Worm (Caenorhabditis elegans) whole organism, L1 larva: ENCODE measurements around the gene srx-21.

Experiments
- C04F5.9 ChIP-seq: sonication (generic microtip); optimal IDR thresholded peaks from 2 replicates; lab custom pipeline; 2016; ENCODE audit warnings: missing genetic modification characterization, missing compliant biosample characterization
- C16A3.4 ChIP-seq: fragments of 150-350 bp; optimal IDR thresholded peaks from 2 replicates; lab custom pipeline; 2014; ENCODE audit warnings: missing biosample characterization, missing genetic modification characterization
- F16B12.6 ChIP-seq: fragments of 150-350 bp; optimal IDR thresholded peaks from 2 replicates; lab custom pipeline; 2014; ENCODE audit warnings: missing biosample characterization, missing genetic modification characterization
- aha-1 ChIP-seq: fragments of 150-350 bp; optimal IDR thresholded peaks from 2 replicates; lab custom pipeline; 2014; ENCODE audit warnings: missing biosample characterization, missing genetic modification characterization
- alr-1 ChIP-seq: fragments of 200-800 bp; sonication (Bioruptor generic); optimal IDR thresholded peaks from 2 replicates; lab custom pipeline; 2018; ENCODE audit warnings: borderline replicate concordance, mild to moderate bottlenecking, missing genetic modification characterization, missing compliant biosample characterization
- ama-1 ChIP-seq: fragments of 150-350 bp; optimal IDR thresholded peaks from 2 replicates; lab custom pipeline; 2014
- ceh-63 ChIP-seq: fragments of 200-800 bp; sonication (Bioruptor generic); optimal IDR thresholded peaks from 2 replicates; lab custom pipeline; 2018; ENCODE audit warnings: mild to moderate bottlenecking, missing genetic modification characterization, missing compliant biosample characterization
- ceh-8 ChIP-seq: fragments of 200-800 bp; sonication (Bioruptor generic); optimal IDR thresholded peaks from 2 replicates; lab custom pipeline; 2018; ENCODE audit warnings: mild to moderate bottlenecking, missing genetic modification characterization, moderate library complexity, missing compliant biosample characterization
- ceh-82 ChIP-seq, 3 experiments: fragments of 150-350 bp in 1 of 3; sonication (generic microtip) in 2 of 3; optimal IDR thresholded peaks; 2 replicates each; lab custom pipeline; 2014 to 2017; ENCODE audit warnings: missing biosample characterization in 3 of 3, missing genetic modification characterization in 3 of 3
- ceh-90 ChIP-seq: sonication (generic microtip); optimal IDR thresholded peaks from 2 replicates; lab custom pipeline; 2016; ENCODE audit warnings: missing genetic modification characterization, missing compliant biosample characterization
- dpl-1 ChIP-seq, 3 experiments: fragments of 150-350 bp in 2 of 3; sonication (generic microtip) in 1 of 3; optimal IDR thresholded peaks; 2 replicates each; lab custom pipeline; 2014 to 2017; ENCODE audit warnings: missing biosample characterization in 3 of 3, missing genetic modification characterization in 3 of 3, missing genetic modification reagents in 3 of 3
- dsc-1 ChIP-seq: sonication (generic microtip); optimal IDR thresholded peaks from 2 replicates; lab custom pipeline; 2016; ENCODE audit warnings: mild to moderate bottlenecking, missing genetic modification characterization, missing compliant biosample characterization
- efl-1 ChIP-seq, 4 experiments: fragments of 150-350 bp; optimal IDR thresholded peaks in 3 of 4; peaks in 1 of 4; 1 replicate in 1 of 4; 2 replicates in 3 of 4; lab custom pipeline; 2014; ENCODE audit warnings: missing biosample characterization in 2 of 4, missing genetic modification characterization in 2 of 4, missing genetic modification reagents in 2 of 4
- egl-13 ChIP-seq: sonication (generic microtip); optimal IDR thresholded peaks from 2 replicates; lab custom pipeline; 2016; ENCODE audit warnings: missing genotype, missing genetic modification reagents, missing genetic modification characterization, missing compliant biosample characterization
- elt-3 ChIP-seq, 6 experiments: fragments of 150-350 bp in 1 of 6; sonication (generic microtip); optimal IDR thresholded peaks; 2 replicates each; lab custom pipeline; 2017 to 2018; ENCODE audit warnings: missing biosample characterization in 6 of 6, missing genetic modification characterization in 6 of 6, inconsistent platforms in 1 of 6
- fkh-4 ChIP-seq: sonication (generic microtip); optimal IDR thresholded peaks from 2 replicates; lab custom pipeline; 2016; ENCODE audit warnings: missing compliant biosample characterization, missing genetic modification characterization, borderline replicate concordance
- hlh-17 ChIP-seq: fragments of 200-800 bp; sonication (Bioruptor generic); optimal IDR thresholded peaks from 2 replicates; lab custom pipeline; 2018; ENCODE audit warnings: missing genetic modification characterization, mild to moderate bottlenecking, missing compliant biosample characterization, moderate library complexity, borderline replicate concordance
- hlh-4 ChIP-seq: sonication (generic microtip); optimal IDR thresholded peaks from 2 replicates; lab custom pipeline; 2016; ENCODE audit warnings: mild to moderate bottlenecking, missing genetic modification characterization, missing compliant biosample characterization
- hpl-2 ChIP-seq: fragments of 150-350 bp; optimal IDR thresholded peaks from 2 replicates; lab custom pipeline; 2014; ENCODE audit warnings: missing biosample characterization, missing genetic modification reagents, missing genetic modification characterization
- lin-13 ChIP-seq: fragments of 150-350 bp; optimal IDR thresholded peaks from 2 replicates; lab custom pipeline; 2014; ENCODE audit warnings: missing biosample characterization, missing genetic modification reagents, missing genetic modification characterization
- lin-14 ChIP-seq: fragments of 200-800 bp; sonication (Bioruptor generic); optimal IDR thresholded peaks from 2 replicates; lab custom pipeline; 2018; ENCODE audit warnings: mild to moderate bottlenecking, missing genetic modification characterization, moderate library complexity, missing compliant biosample characterization
- lin-35 ChIP-seq, 2 experiments: fragments of 150-350 bp; optimal IDR thresholded peaks; 2 replicates each; lab custom pipeline; 2014; ENCODE audit warnings: missing biosample characterization in 2 of 2, missing genetic modification characterization in 2 of 2, missing genetic modification reagents in 2 of 2
- lin-39 ChIP-seq: fragments of 150-350 bp; optimal IDR thresholded peaks from 2 replicates; lab custom pipeline; 2014; ENCODE audit warnings: missing biosample characterization, missing genetic modification reagents, missing genetic modification characterization
- lir-3 ChIP-seq: sonication (generic microtip); optimal IDR thresholded peaks from 2 replicates; lab custom pipeline; 2016; ENCODE audit warnings: mild to moderate bottlenecking, missing genetic modification characterization, moderate library complexity, missing compliant biosample characterization; ENCODE audit not compliant: poor library complexity
- mep-1 ChIP-seq: fragments of 150-350 bp; optimal IDR thresholded peaks from 2 replicates; lab custom pipeline; 2014; ENCODE audit warnings: missing biosample characterization, missing genetic modification characterization
- nhr-11 ChIP-seq: fragments of 150-350 bp; optimal IDR thresholded peaks from 2 replicates; lab custom pipeline; 2014; ENCODE audit warnings: missing biosample characterization, missing genetic modification characterization
- nhr-20 ChIP-seq: sonication (generic microtip); optimal IDR thresholded peaks from 2 replicates; lab custom pipeline; 2016; ENCODE audit warnings: mild to moderate bottlenecking, missing genetic modification characterization, missing compliant biosample characterization
- nhr-47 ChIP-seq: sonication (generic microtip); optimal IDR thresholded peaks from 2 replicates; lab custom pipeline; 2016; ENCODE audit warnings: mild to moderate bottlenecking, missing genetic modification characterization, moderate library complexity, missing compliant biosample characterization
- nhr-71 ChIP-seq: sonication (generic microtip); optimal IDR thresholded peaks from 2 replicates; lab custom pipeline; 2016; ENCODE audit warnings: mild to moderate bottlenecking, missing genetic modification characterization, moderate library complexity, missing compliant biosample characterization
- nhr-76 ChIP-seq: sonication (generic microtip); optimal IDR thresholded peaks from 2 replicates; lab custom pipeline; 2017; ENCODE audit warnings: missing biosample characterization, missing genetic modification characterization
- nhr-84 ChIP-seq: sonication (generic microtip); optimal IDR thresholded peaks from 2 replicates; lab custom pipeline; 2017; ENCODE audit warnings: missing biosample characterization, missing genetic modification characterization
- nhr-85 ChIP-seq: sonication (generic microtip); peaks from one replicate; lab custom pipeline; 2016; ENCODE audit warnings: missing genetic modification characterization, inconsistent platforms, missing compliant biosample characterization
- pag-3 ChIP-seq: sonication (generic microtip); optimal IDR thresholded peaks from 2 replicates; lab custom pipeline; 2017; ENCODE audit warnings: missing genetic modification characterization, mild to moderate bottlenecking, missing compliant biosample characterization, antibody characterized with exemption, borderline replicate concordance; ENCODE audit not compliant: insufficient read depth
- pax-3 ChIP-seq: fragments of 200-800 bp; sonication (Bioruptor generic); optimal IDR thresholded peaks from 2 replicates; lab custom pipeline; 2018; ENCODE audit warnings: mild to moderate bottlenecking, missing genetic modification characterization, moderate library complexity, missing compliant biosample characterization
- pqm-1 ChIP-seq: sonication (generic microtip); optimal IDR thresholded peaks from 3 replicates; lab custom pipeline; 2017; ENCODE audit warnings: missing biosample characterization, missing genetic modification characterization
- skn-1 ChIP-seq: fragments of 150-350 bp; optimal IDR thresholded peaks from 2 replicates; lab custom pipeline; 2014; ENCODE audit warnings: missing biosample characterization, missing genetic modification characterization
- snpc-4 ChIP-seq: fragments of 150-350 bp; optimal IDR thresholded peaks from 2 replicates; lab custom pipeline; 2014; ENCODE audit warnings: missing biosample characterization, missing genetic modification characterization
- sptf-1 ChIP-seq: fragments of 150-350 bp; optimal IDR thresholded peaks from 2 replicates; lab custom pipeline; 2014; ENCODE audit warnings: missing biosample characterization, missing genetic modification characterization
- sup-37 ChIP-seq: fragments of 200-800 bp; sonication (Bioruptor generic); optimal IDR thresholded peaks from 2 replicates; lab custom pipeline; 2018; ENCODE audit warnings: mild to moderate bottlenecking, missing genetic modification characterization, missing compliant biosample characterization
- unc-98 ChIP-seq: fragments of 200-800 bp; sonication (Bioruptor generic); IDR thresholded peaks from 2 replicates; pipeline ENCODE4 v1.3.6; 2022; ENCODE audit warnings: missing genetic modification characterization, missing compliant biosample characterization
- xbp-1 ChIP-seq: sonication (generic microtip); optimal IDR thresholded peaks from 2 replicates; lab custom pipeline; 2016; ENCODE audit warnings: missing genetic modification characterization, missing compliant biosample characterization

Gene srx-21

DNA sequence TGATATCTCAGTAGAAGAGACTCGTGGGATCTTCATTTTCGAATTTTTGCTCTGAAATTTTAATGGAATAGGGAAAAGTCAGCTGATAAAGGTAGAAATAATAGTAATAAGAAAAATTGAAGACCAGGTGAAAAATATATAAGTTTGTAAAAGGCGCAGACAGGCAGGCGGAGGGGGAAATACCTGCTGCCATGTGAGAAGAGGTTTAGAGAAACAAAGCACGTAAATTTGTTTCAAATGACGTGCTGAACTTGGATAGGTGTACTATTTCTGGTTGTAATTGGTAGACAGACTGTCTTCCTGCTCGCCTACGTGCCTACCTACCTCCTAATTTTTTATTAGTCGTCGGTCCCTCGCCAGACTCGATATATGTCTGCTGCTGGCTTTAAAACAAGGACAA, 9.4 kb upstream of the srx-21 start, which contains the start of gene nhr-180 (continued):
- TF ChIP-seq dsc-1 (tag; lab: Kevin White, UChicago) (no peak), hlh-4 (tag; lab: Kevin White, UChicago) (no peak), fkh-4 (tag; lab: Kevin White, UChicago) (no peak), unc-98 (no peak), nhr-76 (no peak), lin-39 (tag; lab: Kevin White, UChicago) (no peak), hlh-17 (no peak), xbp-1 (peak; percentile 17), egl-13 (tag; lab: Kevin White, UChicago) (no peak), ama-1 (lab: Kevin White, UChicago) (no peak), aha-1 (tag; lab: Kevin White, UChicago) (no peak), pax-3 (tag; lab: Kevin White, UChicago) (no peak), nhr-84 (no peak), mep-1 (tag; lab: Kevin White, UChicago) (no peak), efl-1 (optimal IDR thresholded peaks at IDR 0.05; lab: Kevin White, UChicago) (no peak), efl-1 (GFP tag; optimal IDR thresholded peaks at IDR 0.05 in 1 of 2; lab: Kevin White, UChicago) (no peak), lin-35 (GFP tag; optimal IDR thresholded peaks at IDR 0.05; lab: Kevin White, UChicago) (peak in 1 of 2 experiments; percentile 52), nhr-47 (tag; lab: Kevin White, UChicago) (no peak), skn-1 (tag; lab: Kevin White, UChicago) (peak; percentile 0), alr-1 (tag; lab: Kevin White, UChicago) (no peak), pqm-1 (tag; lab: Kevin White, UChicago) (no peak), ceh-90 (tag; lab: Kevin White, UChicago) (no peak), lin-14 (no peak), ceh-82 (tag; optimal IDR thresholded peaks at IDR 0.05; lab: Kevin White, UChicago) (no peak), lir-3 (tag; lab: Kevin White, UChicago) (no peak), lin-13 (GFP tag; lab: Kevin White, UChicago) (no peak), C04F5.9 (tag; lab: Kevin White, UChicago) (no peak), nhr-11 (tag; lab: Kevin White, UChicago) (no peak), ceh-8 (no peak), sptf-1 (tag; lab: Kevin White, UChicago) (no peak), nhr-20 (peak; percentile 14), snpc-4 (no peak), sup-37 (GFP tag; lab: Kevin White, UChicago) (no peak), F16B12.6 (tag; lab: Kevin White, UChicago) (no peak), pag-3 (tag; lab: Kevin White, UChicago) (no peak), hpl-2 (GFP tag; lab: Kevin White, UChicago) (no peak), nhr-71 (tag; lab: Kevin White, UChicago) (no peak), ceh-63 (no peak), elt-3 (tag; optimal IDR thresholded peaks at IDR 0.05; lab: Kevin White, UChicago) (peak in 1 of 6 experiments; percentile 8)

- TF ChIP-seq dpl-1 (GFP tag; optimal IDR thresholded peaks at IDR 0.05; lab: Kevin White, UChicago) = no peak
- no peak for TF ChIP-seq pqm-1 (tag; lab: Kevin White, UChicago)
- TF ChIP-seq mep-1 (tag; lab: Kevin White, UChicago) = no peak
- peak; percentile 6 for TF ChIP-seq nhr-85 (tag; lab: Kevin White, UChicago)
- no peak for TF ChIP-seq C16A3.4 (tag; lab: Kevin White, UChicago)
Observed at ce11 chrV:671342-671741, 5.5 kb upstream of the srx-21 start, which contains the start of gene sru-24. Gene sru-24, minus strand, starts transcription at chrV:671442.
